Worm (Caenorhabditis elegans) whole organism, L4 larva: Measurements from ENCODE around the gene rbm-42.

Experiments used
- F37D6.2 ChIP-seq: sonication (generic microtip); optimal IDR thresholded peaks from 2 replicates; lab custom pipeline; 2016; ENCODE audit warnings: mild to moderate bottlenecking, missing genetic modification characterization, missing compliant biosample characterization
- T26A8.4 ChIP-seq: fragments of 200-800 bp; sonication (Bioruptor generic); IDR thresholded peaks from 2 replicates; pipeline ENCODE4 v1.3.6; 2022; ENCODE audit warnings: missing genetic modification characterization, missing compliant biosample characterization
- Y105C5A.15 ChIP-seq: fragments of 200-800 bp; sonication (Bioruptor generic); IDR thresholded peaks from 2 replicates; pipeline ENCODE4 v1.3.6; 2022; ENCODE audit warnings: missing genetic modification characterization, missing compliant biosample characterization
- Y5F2A.4 ChIP-seq: fragments of 200-800 bp; sonication (Bioruptor generic); optimal IDR thresholded peaks from 2 replicates; lab custom pipeline; 2018; ENCODE audit warnings: mild to moderate bottlenecking, missing genetic modification characterization, missing compliant biosample characterization
- aha-1 ChIP-seq: fragments of 150-350 bp; peaks from one replicate; lab custom pipeline; 2014; ENCODE audit warnings: missing biosample characterization, missing genetic modification characterization
- ceh-82 ChIP-seq: sonication (generic microtip); optimal IDR thresholded peaks from 2 replicates; lab custom pipeline; 2017; ENCODE audit warnings: missing biosample characterization, missing genetic modification characterization
- daf-16 ChIP-seq, 3 experiments: sonication (generic microtip); optimal IDR thresholded peaks; 2 replicates each; lab custom pipeline; 2016 to 2017; ENCODE audit warnings: missing genetic modification characterization in 3 of 3, missing genetic modification reagents in 3 of 3, mild to moderate bottlenecking in 2 of 3, missing compliant biosample characterization in 2 of 3, missing biosample characterization in 1 of 3, moderate library complexity in 1 of 3
- daf-8 ChIP-seq: fragments of 200-800 bp; sonication (Bioruptor generic); IDR thresholded peaks from 2 replicates; pipeline ENCODE4 v1.3.6; 2022; ENCODE audit warnings: missing genetic modification characterization, missing compliant biosample characterization
- dmd-6 ChIP-seq: fragments of 200-800 bp; sonication (Bioruptor generic); IDR thresholded peaks from 2 replicates; pipeline ENCODE4 v1.3.6; 2022; ENCODE audit warnings: missing genetic modification reagents, missing genetic modification characterization, missing compliant biosample characterization
- dmd-8 ChIP-seq: fragments of 200-800 bp; sonication (Bioruptor generic); IDR thresholded peaks from 2 replicates; pipeline ENCODE4 v1.3.6; 2022; ENCODE audit warnings: missing genetic modification characterization, missing compliant biosample characterization
- dmd-9 ChIP-seq: fragments of 200-800 bp; sonication (Bioruptor generic); IDR thresholded peaks from 2 replicates; pipeline ENCODE4 v1.3.6; 2022; ENCODE audit warnings: missing genetic modification reagents, missing genetic modification characterization, missing compliant biosample characterization
- dpl-1 ChIP-seq: fragments of 150-350 bp; optimal IDR thresholded peaks from 2 replicates; lab custom pipeline; 2014; ENCODE audit warnings: missing biosample characterization, missing genetic modification reagents, missing genetic modification characterization
- duxl-1 ChIP-seq: sonication (generic microtip); optimal IDR thresholded peaks from 2 replicates; lab custom pipeline; 2016; ENCODE audit warnings: mild to moderate bottlenecking, missing genetic modification characterization, moderate library complexity, missing compliant biosample characterization; ENCODE audit not compliant: poor library complexity
- dve-1 ChIP-seq: sonication (generic microtip); optimal IDR thresholded peaks from 2 replicates; lab custom pipeline; 2017; ENCODE audit warnings: antibody characterized with exemption, mild to moderate bottlenecking, missing genetic modification characterization, missing compliant biosample characterization; ENCODE audit not compliant: insufficient read depth
- egl-27 ChIP-seq: sonication (generic microtip); optimal IDR thresholded peaks from 3 replicates; lab custom pipeline; 2017; ENCODE audit warnings: missing biosample characterization, missing genetic modification reagents, missing genetic modification characterization
- egl-43 ChIP-seq: fragments of 200-800 bp; sonication (Bioruptor generic); IDR thresholded peaks from 2 replicates; pipeline ENCODE4 v1.3.6; 2022; ENCODE audit warnings: missing genetic modification reagents, missing genetic modification characterization, missing compliant biosample characterization
- fos-1 ChIP-seq: fragments of 150-350 bp; optimal IDR thresholded peaks from 2 replicates; lab custom pipeline; 2014; ENCODE audit warnings: missing biosample characterization, missing genetic modification characterization
- hlh-11 ChIP-seq: fragments of 200-800 bp; sonication (Bioruptor generic); optimal IDR thresholded peaks from 2 replicates; lab custom pipeline; 2018; ENCODE audit warnings: mild to moderate bottlenecking, missing genetic modification characterization, missing compliant biosample characterization
- hlh-30 ChIP-seq: sonication (generic microtip); optimal IDR thresholded peaks from 2 replicates; lab custom pipeline; 2017; ENCODE audit warnings: antibody characterized with exemption, mild to moderate bottlenecking, missing genetic modification characterization, missing compliant biosample characterization; ENCODE audit not compliant: insufficient read depth
- hmg-1.1 ChIP-seq: fragments of 200-800 bp; sonication (Bioruptor generic); IDR thresholded peaks from 2 replicates; pipeline ENCODE4 v1.3.6; 2022; ENCODE audit warnings: missing genetic modification reagents, missing genetic modification characterization, missing compliant biosample characterization
- lim-7 ChIP-seq: fragments of 200-800 bp; sonication (Bioruptor generic); IDR thresholded peaks from 2 replicates; pipeline ENCODE4 v1.3.6; 2022; ENCODE audit warnings: missing genetic modification characterization, missing compliant biosample characterization
- lin-13 ChIP-seq: fragments of 150-350 bp; optimal IDR thresholded peaks from 2 replicates; lab custom pipeline; 2014; ENCODE audit warnings: missing biosample characterization, missing genetic modification reagents, missing genetic modification characterization
- lin-38 ChIP-seq: fragments of 200-800 bp; sonication (Bioruptor generic); IDR thresholded peaks from 2 replicates; pipeline ENCODE4 v1.3.6; 2022; ENCODE audit warnings: missing genetic modification reagents, missing genetic modification characterization, missing compliant biosample characterization
- lin-39 ChIP-seq: fragments of 150-350 bp; optimal IDR thresholded peaks from 2 replicates; lab custom pipeline; 2014; ENCODE audit warnings: missing biosample characterization, missing genetic modification reagents, missing genetic modification characterization
- mdl-1 ChIP-seq, 2 experiments: fragments of 150-350 bp in 1 of 2; sonication (generic microtip) in 1 of 2; optimal IDR thresholded peaks; 2 replicates each; lab custom pipeline; 2014 to 2017; ENCODE audit warnings: missing biosample characterization in 2 of 2, missing genetic modification characterization in 2 of 2
- mep-1 ChIP-seq: fragments of 150-350 bp; sonication (generic microtip); optimal IDR thresholded peaks from 3 replicates; lab custom pipeline; 2014; ENCODE audit warnings: missing biosample characterization, missing genetic modification characterization
- mxl-2 ChIP-seq: fragments of 200-800 bp; sonication (Bioruptor generic); conservative IDR thresholded peaks from 2 replicates; pipeline ENCODE4 v1.3.6; 2022; ENCODE audit warnings: missing genetic modification reagents, missing genetic modification characterization, missing compliant biosample characterization
- mxl-3 ChIP-seq: fragments of 200-800 bp; sonication (Bioruptor generic); optimal IDR thresholded peaks from 2 replicates; lab custom pipeline; 2018; ENCODE audit warnings: mild to moderate bottlenecking, missing genetic modification characterization, missing compliant biosample characterization
- nhr-10 ChIP-seq: fragments of 150-350 bp; optimal IDR thresholded peaks from 2 replicates; lab custom pipeline; 2014; ENCODE audit warnings: missing biosample characterization, missing genetic modification characterization
- nhr-102 ChIP-seq: sonication (generic microtip); optimal IDR thresholded peaks from 2 replicates; lab custom pipeline; 2016; ENCODE audit warnings: mild to moderate bottlenecking, missing genetic modification characterization, moderate library complexity, missing compliant biosample characterization
- nhr-11 ChIP-seq: fragments of 150-350 bp; optimal IDR thresholded peaks from 2 replicates; lab custom pipeline; 2014; ENCODE audit warnings: missing biosample characterization, missing genetic modification characterization
- nhr-28 ChIP-seq: fragments of 150-350 bp; optimal IDR thresholded peaks from 2 replicates; lab custom pipeline; 2014; ENCODE audit warnings: missing biosample characterization, missing genetic modification characterization
- nhr-41 ChIP-seq: fragments of 200-800 bp; sonication (Bioruptor generic); IDR thresholded peaks from 2 replicates; pipeline ENCODE4 v1.3.6; 2022; ENCODE audit warnings: missing genetic modification reagents, missing genetic modification characterization, missing compliant biosample characterization
- nhr-6 ChIP-seq: fragments of 150-350 bp; optimal IDR thresholded peaks from 2 replicates; lab custom pipeline; 2014; ENCODE audit warnings: missing biosample characterization, missing genetic modification characterization
- nhr-76 ChIP-seq: fragments of 150-350 bp; optimal IDR thresholded peaks from 2 replicates; lab custom pipeline; 2014; ENCODE audit warnings: missing biosample characterization, missing genetic modification characterization
- pha-4 ChIP-seq, 2 experiments: fragments of 150-350 bp in 1 of 2; fragments of 200-800 bp in 1 of 2; sonication (Bioruptor generic) in 1 of 2; IDR thresholded peaks in 1 of 2; optimal IDR thresholded peaks in 1 of 2; 2 replicates each; pipeline versions ENCODE4 v1.3.6 to Lab custom; 2014 to 2022; ENCODE audit warnings: missing genetic modification characterization in 2 of 2, missing genetic modification reagents in 2 of 2, missing biosample characterization in 1 of 2, missing compliant biosample characterization in 1 of 2
- php-3 ChIP-seq: fragments of 200-800 bp; sonication (Bioruptor generic); IDR thresholded peaks from 2 replicates; pipeline ENCODE4 v1.3.6; 2022; ENCODE audit warnings: missing genetic modification reagents, missing genetic modification characterization, missing compliant biosample characterization
- pqm-1 ChIP-seq: sonication (generic microtip); optimal IDR thresholded peaks from 2 replicates; lab custom pipeline; 2017; ENCODE audit warnings: missing biosample characterization, missing genetic modification characterization
- rbr-2 ChIP-seq: sonication (generic microtip); optimal IDR thresholded peaks from 2 replicates; lab custom pipeline; 2016; ENCODE audit warnings: missing genotype, missing genetic modification characterization, missing compliant biosample characterization
- saeg-2 ChIP-seq: fragments of 200-800 bp; sonication (Bioruptor generic); IDR thresholded peaks from 2 replicates; pipeline ENCODE4 v1.3.6; 2022; ENCODE audit warnings: missing genetic modification reagents, missing genetic modification characterization, missing compliant biosample characterization
- sdz-12 ChIP-seq: fragments of 200-800 bp; sonication (Bioruptor generic); optimal IDR thresholded peaks from 2 replicates; lab custom pipeline; 2018; ENCODE audit warnings: mild to moderate bottlenecking, missing genetic modification characterization, missing compliant biosample characterization
- set-16 ChIP-seq: fragments of 200-800 bp; sonication (Bioruptor generic); IDR thresholded peaks from 2 replicates; pipeline ENCODE4 v1.3.6; 2022; ENCODE audit warnings: missing genetic modification reagents, missing genetic modification characterization, missing compliant biosample characterization
- snpc-1.2 ChIP-seq: fragments of 200-800 bp; sonication (Bioruptor generic); IDR thresholded peaks from 2 replicates; pipeline ENCODE4 v1.3.6; 2022; ENCODE audit warnings: missing genetic modification reagents, missing genetic modification characterization, missing compliant biosample characterization
- tra-1 ChIP-seq: fragments of 200-800 bp; sonication (Bioruptor generic); IDR thresholded peaks from 2 replicates; pipeline ENCODE4 v1.3.6; 2022; ENCODE audit warnings: missing genetic modification reagents, missing genetic modification characterization, missing compliant biosample characterization
- unc-62 ChIP-seq, 3 experiments: fragments of 150-350 bp in 1 of 3; sonication (generic microtip); optimal IDR thresholded peaks in 2 of 3; peaks in 1 of 3; 1 replicate in 1 of 3; 2 replicates in 2 of 3; lab custom pipeline; 2014 to 2017; ENCODE audit warnings: missing biosample characterization in 3 of 3, missing genetic modification characterization in 3 of 3, missing genetic modification reagents in 3 of 3, missing genotype in 1 of 3
- zfp-2 ChIP-seq: sonication (generic microtip); optimal IDR thresholded peaks from 2 replicates; lab custom pipeline; 2016; ENCODE audit warnings: mild to moderate bottlenecking, missing genetic modification characterization, missing compliant biosample characterization
- zip-2 ChIP-seq: fragments of 150-350 bp; optimal IDR thresholded peaks from 2 replicates; lab custom pipeline; 2014; ENCODE audit warnings: missing biosample characterization, missing genetic modification characterization
- ztf-7 ChIP-seq: fragments of 150-350 bp; optimal IDR thresholded peaks from 2 replicates; lab custom pipeline; 2014; ENCODE audit warnings: missing biosample characterization, missing genetic modification characterization

rbm-42 gene

DNA sequence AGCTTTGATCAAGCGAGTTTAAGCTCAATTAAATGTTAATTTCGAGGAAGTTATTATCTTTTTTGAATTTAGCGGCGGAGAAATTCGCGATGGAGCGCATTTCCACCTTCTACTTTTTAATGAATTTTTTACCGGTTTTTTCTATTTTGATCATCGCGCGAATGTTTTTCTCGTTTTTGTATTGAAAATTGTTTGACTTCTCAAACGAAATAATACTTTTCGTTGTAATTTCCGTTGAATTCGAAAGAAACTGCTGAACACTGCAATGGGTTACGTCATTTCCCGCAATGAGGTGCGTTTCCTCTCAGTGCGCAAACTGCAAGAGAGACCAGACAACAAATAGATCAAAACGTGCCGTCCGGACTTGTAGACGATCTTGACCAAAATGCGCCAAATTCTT, 28.2 kb upstream of the rbm-42 start:
- TF ChIP-seq dpl-1 (GFP tag; lab: Kevin White, UChicago) (peak; percentile 1), pha-4 (GFP tag; IDR thresholded peaks at IDR 0.05; lab: Robert Waterston, UW) (no peak), pha-4 (tag; optimal IDR thresholded peaks at IDR 0.05; lab: Kevin White, UChicago) (no peak), mxl-3 (GFP tag; lab: Kevin White, UChicago) (peak; percentile 18), mdl-1 (tag; optimal IDR thresholded peaks at IDR 0.05; lab: Kevin White, UChicago) (peak in 1 of 2 experiments; percentile 38), hlh-30 (peak; percentile 10), hlh-11 (tag; lab: Kevin White, UChicago) (peak; percentile 19), lin-39 (tag; lab: Kevin White, UChicago) (no peak), lin-38 (peak; percentile 72), php-3 (GFP tag; lab: Robert Waterston, UW) (no peak), sdz-12 (GFP tag; lab: Kevin White, UChicago) (no peak)

DNA sequence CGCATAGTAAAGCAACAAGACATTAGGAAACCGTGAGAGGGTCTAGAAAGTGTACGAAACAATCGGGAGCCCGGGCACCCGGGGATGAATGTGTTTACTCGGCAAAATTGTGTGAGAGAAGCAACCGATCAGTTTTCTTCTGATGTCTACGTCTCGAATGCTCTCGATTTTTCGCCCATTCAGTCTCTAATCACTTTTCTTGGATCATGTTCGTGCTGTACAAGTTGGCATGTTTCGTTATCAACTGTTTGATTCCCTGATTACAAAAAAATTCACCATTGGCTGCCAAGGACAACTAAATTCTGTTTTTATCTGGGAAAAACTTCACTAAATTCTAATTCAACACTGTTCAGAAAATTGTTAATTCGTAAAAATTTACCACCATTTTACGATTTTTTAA, 27.6 kb upstream of the rbm-42 start:
- TF ChIP-seq nhr-41 (GFP tag; lab: Robert Waterston, UW) = no peak
- no peak for TF ChIP-seq lin-13
- peak; percentile 34 for TF ChIP-seq hlh-11 (tag; lab: Kevin White, UChicago)
- peak; percentile 31 for TF ChIP-seq nhr-28
- peak; percentile 22 for TF ChIP-seq aha-1
- TF ChIP-seq tra-1 (GFP tag; lab: Robert Waterston, UW) = no peak
- peak in 1 of 2 experiments; percentile 76 for TF ChIP-seq unc-62 (GFP tag; optimal IDR thresholded peaks at IDR 0.05 in 1 of 2; lab: Kevin White, UChicago)
- TF ChIP-seq unc-62 (tag; optimal IDR thresholded peaks at IDR 0.05; lab: Kevin White, UChicago) = no peak
- no peak for TF ChIP-seq ztf-7 (tag; lab: Kevin White, UChicago)
- no peak for TF ChIP-seq nhr-11 (tag; lab: Kevin White, UChicago)
- no peak for TF ChIP-seq T26A8.4 (GFP tag; lab: Robert Waterston, UW)
- no peak for TF ChIP-seq set-16
- TF ChIP-seq mep-1 (tag; lab: Kevin White, UChicago) = no peak
- TF ChIP-seq nhr-10 (tag; lab: Kevin White, UChicago) = no peak
- TF ChIP-seq daf-8 = no peak
- TF ChIP-seq duxl-1 (tag; lab: Kevin White, UChicago) = no peak
- no peak for TF ChIP-seq zip-2
- TF ChIP-seq lim-7 (GFP tag; lab: Robert Waterston, UW) = no peak
- TF ChIP-seq fos-1 (tag; lab: Kevin White, UChicago) = no peak
- no peak for TF ChIP-seq mxl-2 (GFP tag; lab: Robert Waterston, UW)
- peak; percentile 46 for TF ChIP-seq dmd-6
- TF ChIP-seq dve-1 = peak; percentile 20
- TF ChIP-seq lin-39 (tag; lab: Kevin White, UChicago) = no peak
- TF ChIP-seq Y5F2A.4 (GFP tag; lab: Kevin White, UChicago) = no peak
- TF ChIP-seq nhr-102 (tag; lab: Kevin White, UChicago) = no peak
- no peak for TF ChIP-seq daf-16 (GFP tag; optimal IDR thresholded peaks at IDR 0.05; lab: Kevin White, UChicago)
- TF ChIP-seq daf-16 (tag; optimal IDR thresholded peaks at IDR 0.05; lab: Kevin White, UChicago) = peak; percentile 51
- TF ChIP-seq zfp-2 (tag; lab: Kevin White, UChicago) = no peak
- TF ChIP-seq dmd-8 (GFP tag; lab: Robert Waterston, UW) = no peak
- no peak for TF ChIP-seq egl-43 (GFP tag; lab: Robert Waterston, UW)
- no peak for TF ChIP-seq mdl-1 (tag; optimal IDR thresholded peaks at IDR 0.05; lab: Kevin White, UChicago)
- TF ChIP-seq F37D6.2 = no peak
- TF ChIP-seq dpl-1 (GFP tag; lab: Kevin White, UChicago) = no peak
- no peak for TF ChIP-seq nhr-6 (tag; lab: Kevin White, UChicago)
- no peak for TF ChIP-seq rbr-2
- TF ChIP-seq Y105C5A.15 (GFP tag; lab: Robert Waterston, UW) = no peak
- no peak for TF ChIP-seq saeg-2
- no peak for TF ChIP-seq lin-38
- no peak for TF ChIP-seq ceh-82 (tag; lab: Kevin White, UChicago)
- TF ChIP-seq snpc-1.2 (GFP tag; lab: Robert Waterston, UW) = no peak
- peak; percentile 9 for TF ChIP-seq pqm-1 (tag; lab: Kevin White, UChicago)
- TF ChIP-seq dmd-9 = no peak
- TF ChIP-seq hmg-1.1 (GFP tag; lab: Robert Waterston, UW) = no peak
- TF ChIP-seq nhr-76 (tag; lab: Kevin White, UChicago) = no peak
- no peak for TF ChIP-seq egl-27 (tag; lab: Kevin White, UChicago)
